Fruit fly (Drosophila melanogaster) whole organism, embryonic: Measurements from ENCODE around the gene salm.

ENCODE experiments used
- Ada2b ChIP-seq: fragments of 200-800 bp; sonication (Bioruptor generic); IDR thresholded peaks from 2 replicates; pipeline ENCODE4 v1.3.6; 2022; ENCODE audit warnings: missing biosample characterization, missing genetic modification characterization
- Aef1 ChIP-seq: fragments of 200-800 bp; sonication (Bioruptor generic); IDR thresholded peaks from 3 replicates; pipeline ENCODE4 v1.3.6; 2022; ENCODE audit warnings: missing biosample characterization, missing genetic modification characterization
- Blimp-1 ChIP-seq: fragments of 200-800 bp; sonication (Bioruptor generic); optimal IDR thresholded peaks from 3 replicates; lab custom pipeline; 2018; ENCODE audit warnings: missing biosample characterization, missing genetic modification characterization, mild to moderate bottlenecking, moderate library complexity, missing genetic modification reagents
- CG10979 ChIP-seq: fragments of 200-800 bp; sonication (Bioruptor generic); optimal IDR thresholded peaks from 2 replicates; lab custom pipeline; 2018; ENCODE audit warnings: missing biosample characterization, mild to moderate bottlenecking, missing genetic modification characterization, moderate library complexity
- CG13775 ChIP-seq: fragments of 200-800 bp; sonication (Bioruptor generic); optimal IDR thresholded peaks from 3 replicates; lab custom pipeline; 2017; ENCODE audit warnings: missing biosample characterization, mild to moderate bottlenecking, missing genetic modification characterization
- CG2129 ChIP-seq: fragments of 200-800 bp; sonication (Bioruptor generic); IDR thresholded peaks from 2 replicates; pipeline ENCODE4 v1.3.6; 2022; ENCODE audit warnings: missing biosample characterization, missing genetic modification characterization; ENCODE audit not compliant: partially characterized antibody
- CG2199 ChIP-seq: fragments of 200-800 bp; sonication (Bioruptor generic); IDR thresholded peaks from 3 replicates; pipeline ENCODE4 v1.3.6; 2022; ENCODE audit warnings: missing biosample characterization, missing genetic modification characterization
- CG2712 ChIP-seq: fragments of 200-800 bp; optimal IDR thresholded peaks from 3 replicates; lab custom pipeline; 2019; ENCODE audit warnings: missing biosample characterization, mild to moderate bottlenecking, missing genetic modification characterization, moderate library complexity
- CG31388 ChIP-seq: fragments of 200-800 bp; sonication (Bioruptor generic); optimal IDR thresholded peaks from 2 replicates; lab custom pipeline; 2016; ENCODE audit warnings: missing biosample characterization, missing genetic modification characterization
- CG4282 ChIP-seq: fragments of 200-800 bp; sonication (Bioruptor generic); optimal IDR thresholded peaks from 2 replicates; lab custom pipeline; 2016; ENCODE audit warnings: missing biosample characterization, missing genetic modification characterization
- CG4404 ChIP-seq: fragments of 200-800 bp; sonication (Bioruptor generic); IDR thresholded peaks from 2 replicates; pipeline ENCODE4 v1.3.6; 2022; ENCODE audit warnings: missing biosample characterization, missing genetic modification characterization
- CG4424 ChIP-seq: fragments of 200-800 bp; sonication (Bioruptor generic); optimal IDR thresholded peaks from 3 replicates; lab custom pipeline; 2016; ENCODE audit warnings: missing biosample characterization, missing genetic modification characterization
- CG6175 ChIP-seq: fragments of 200-800 bp; sonication (Bioruptor generic); IDR thresholded peaks from 3 replicates; pipeline ENCODE4 v1.3.6; 2022; ENCODE audit warnings: missing biosample characterization, missing genetic modification characterization
- CG6272 ChIP-seq: fragments of 200-800 bp; sonication (Bioruptor generic); IDR thresholded peaks from 2 replicates; pipeline ENCODE4 v1.3.6; 2022; ENCODE audit warnings: missing biosample characterization, missing genetic modification characterization
- CG6854 ChIP-seq: fragments of 200-800 bp; sonication (Bioruptor generic); optimal IDR thresholded peaks from 3 replicates; lab custom pipeline; 2017; ENCODE audit warnings: missing biosample characterization, mild to moderate bottlenecking, missing genetic modification characterization
- CG8924 ChIP-seq: fragments of 200-800 bp; optimal IDR thresholded peaks from 3 replicates; lab custom pipeline; 2019; ENCODE audit warnings: missing biosample characterization, mild to moderate bottlenecking, missing genetic modification characterization, moderate library complexity
- CG9437 ChIP-seq: fragments of 200-800 bp; sonication (Bioruptor generic); optimal IDR thresholded peaks from 2 replicates; lab custom pipeline; 2018; ENCODE audit warnings: missing biosample characterization, mild to moderate bottlenecking, missing genetic modification characterization
- CG9797 ChIP-seq: fragments of 200-800 bp; sonication (Bioruptor generic); optimal IDR thresholded peaks from 3 replicates; lab custom pipeline; 2018; ENCODE audit warnings: missing biosample characterization, mild to moderate bottlenecking, missing genetic modification characterization
- CkIIα-i1 ChIP-seq: fragments of 200-800 bp; sonication (Bioruptor generic); IDR thresholded peaks from 2 replicates; pipeline ENCODE4 v1.3.6; 2022; ENCODE audit warnings: missing biosample characterization, missing genetic modification characterization
- Elba2 ChIP-seq: fragments of 200-800 bp; sonication (Bioruptor generic); optimal IDR thresholded peaks from 3 replicates; lab custom pipeline; 2016; ENCODE audit warnings: missing biosample characterization, missing genetic modification characterization
- Fer1 ChIP-seq: fragments of 200-800 bp; sonication (Bioruptor generic); optimal IDR thresholded peaks from 2 replicates; lab custom pipeline; 2017; ENCODE audit warnings: missing biosample characterization, mild to moderate bottlenecking, missing genetic modification characterization
- Hmx ChIP-seq: fragments of 200-800 bp; sonication (Bioruptor generic); optimal IDR thresholded peaks from 2 replicates; lab custom pipeline; 2016; ENCODE audit warnings: missing biosample characterization, missing genetic modification characterization
- Jarid2 ChIP-seq: fragments of 200-800 bp; sonication (Bioruptor generic); optimal IDR thresholded peaks from 3 replicates; lab custom pipeline; 2017; ENCODE audit warnings: mild to moderate bottlenecking, missing biosample characterization, missing genetic modification reagents, missing genetic modification characterization
- MESR4 ChIP-seq: fragments of 200-800 bp; sonication (Bioruptor generic); optimal IDR thresholded peaks from 2 replicates; lab custom pipeline; 2018; ENCODE audit warnings: missing biosample characterization, mild to moderate bottlenecking, missing genetic modification characterization, moderate library complexity
- MTF-1 ChIP-seq: fragments of 200-800 bp; sonication (Bioruptor generic); optimal IDR thresholded peaks from 2 replicates; lab custom pipeline; 2018; ENCODE audit warnings: missing biosample characterization, mild to moderate bottlenecking, missing genetic modification characterization, borderline replicate concordance
- Side ChIP-seq: fragments of 200-800 bp; sonication (Bioruptor generic); optimal IDR thresholded peaks from 2 replicates; lab custom pipeline; 2016; ENCODE audit warnings: missing biosample characterization, missing genetic modification characterization
- Tbp ChIP-seq: fragments of >200 bp; optimal IDR thresholded peaks from 2 replicates; lab custom pipeline; 2018; ENCODE audit warnings: missing biosample characterization, missing genetic modification characterization
- btn ChIP-seq: fragments of 200-800 bp; sonication (Bioruptor generic); optimal IDR thresholded peaks from 2 replicates; lab custom pipeline; 2016; ENCODE audit warnings: missing biosample characterization, missing genetic modification characterization
- crp ChIP-seq, 2 experiments: fragments of 200-800 bp; sonication (Bioruptor generic); optimal IDR thresholded peaks; 2 replicates in 1 of 2; 3 replicates in 1 of 2; lab custom pipeline; 2017; ENCODE audit warnings: missing biosample characterization in 2 of 2, missing genetic modification characterization in 2 of 2, mild to moderate bottlenecking in 1 of 2, moderate library complexity in 1 of 2
- da ChIP-seq: fragments of 200-800 bp; sonication (Bioruptor generic); optimal IDR thresholded peaks from 2 replicates; lab custom pipeline; 2016; ENCODE audit warnings: missing biosample characterization, missing genetic modification characterization
- dan ChIP-seq: fragments of 200-800 bp; sonication (Bioruptor generic); IDR thresholded peaks from 2 replicates; pipeline ENCODE4 v1.3.6; 2022; ENCODE audit warnings: missing biosample characterization, missing genetic modification characterization
- dimm ChIP-seq: fragments of 200-800 bp; sonication (Bioruptor generic); IDR thresholded peaks from 2 replicates; pipeline ENCODE4 v1.3.6; 2022; ENCODE audit warnings: missing biosample characterization, missing genetic modification characterization
- ems ChIP-seq: fragments of 200-800 bp; sonication (Bioruptor generic); optimal IDR thresholded peaks from 3 replicates; lab custom pipeline; 2016; ENCODE audit warnings: missing biosample characterization, missing genetic modification characterization
- fd96Cb ChIP-seq: fragments of 200-800 bp; sonication (Bioruptor generic); optimal IDR thresholded peaks from 2 replicates; lab custom pipeline; 2018; ENCODE audit warnings: missing biosample characterization, mild to moderate bottlenecking, missing genetic modification characterization, moderate library complexity
- her ChIP-seq: fragments of 200-800 bp; sonication (Bioruptor generic); optimal IDR thresholded peaks from 2 replicates; lab custom pipeline; 2016; ENCODE audit warnings: missing biosample characterization, missing genetic modification characterization
- jumu ChIP-seq: fragments of 200-800 bp; sonication (Bioruptor generic); optimal IDR thresholded peaks from 3 replicates; lab custom pipeline; 2016; ENCODE audit warnings: missing biosample characterization, missing genetic modification characterization
- ken ChIP-seq: fragments of 200-800 bp; sonication (Bioruptor generic); IDR thresholded peaks from 3 replicates; pipeline ENCODE4 v1.3.6; 2022; ENCODE audit warnings: missing biosample characterization, missing genetic modification characterization
- kni ChIP-seq: fragments of 200-800 bp; sonication (Bioruptor generic); optimal IDR thresholded peaks from 3 replicates; lab custom pipeline; 2017; ENCODE audit warnings: mild to moderate bottlenecking, missing biosample characterization, missing genetic modification reagents, missing genetic modification characterization
- mam ChIP-seq: fragments of 200-800 bp; sonication (Bioruptor generic); optimal IDR thresholded peaks from 3 replicates; lab custom pipeline; 2016; ENCODE audit warnings: missing biosample characterization, missing genetic modification characterization
- nau ChIP-seq: fragments of 200-800 bp; sonication (Bioruptor generic); optimal IDR thresholded peaks from 3 replicates; lab custom pipeline; 2017; ENCODE audit warnings: missing biosample characterization, mild to moderate bottlenecking, missing genetic modification characterization, missing genetic modification reagents
- nmo ChIP-seq: fragments of 200-800 bp; sonication (Bioruptor generic); optimal IDR thresholded peaks from 2 replicates; lab custom pipeline; 2018; ENCODE audit warnings: missing biosample characterization, mild to moderate bottlenecking, missing genetic modification characterization, moderate library complexity
- pho ChIP-seq: fragments of 200-800 bp; sonication (Bioruptor generic); optimal IDR thresholded peaks from 2 replicates; lab custom pipeline; 2016; ENCODE audit warnings: missing biosample characterization, missing genetic modification characterization
- pita ChIP-seq: fragments of 200-800 bp; sonication (Bioruptor generic); optimal IDR thresholded peaks from 2 replicates; lab custom pipeline; 2017; ENCODE audit warnings: missing biosample characterization, mild to moderate bottlenecking, missing genetic modification characterization
- pnt ChIP-seq: fragments of 200-800 bp; sonication (Bioruptor generic); optimal IDR thresholded peaks from 3 replicates; lab custom pipeline; 2016; ENCODE audit warnings: missing biosample characterization, missing genetic modification characterization
- run ChIP-seq: fragments of 200-800 bp; sonication (Bioruptor generic); optimal IDR thresholded peaks from 3 replicates; lab custom pipeline; 2018; ENCODE audit warnings: missing biosample characterization, mild to moderate bottlenecking, missing genetic modification characterization
- sisA ChIP-seq: fragments of 200-800 bp; sonication (Bioruptor generic); IDR thresholded peaks from 2 replicates; pipeline ENCODE4 v1.3.6; 2022; ENCODE audit warnings: missing biosample characterization, missing genetic modification characterization
- tap ChIP-seq: fragments of 200-800 bp; optimal IDR thresholded peaks from 3 replicates; lab custom pipeline; 2019; ENCODE audit warnings: missing biosample characterization, mild to moderate bottlenecking, missing genetic modification characterization, moderate library complexity
- toy ChIP-seq: fragments of 200-800 bp; sonication (Bioruptor generic); IDR thresholded peaks from 2 replicates; pipeline ENCODE4 v1.3.6; 2022; ENCODE audit warnings: missing biosample characterization, missing genetic modification characterization
- trh ChIP-seq: fragments of 200-800 bp; sonication (Bioruptor generic); optimal IDR thresholded peaks from 2 replicates; lab custom pipeline; 2016; ENCODE audit warnings: missing biosample characterization, missing genetic modification characterization
- usp ChIP-seq: fragments of >200 bp; optimal IDR thresholded peaks from 2 replicates; lab custom pipeline; 2017; ENCODE audit warnings: missing biosample characterization, missing genetic modification characterization
- vvl ChIP-seq: fragments of 200-800 bp; sonication (Bioruptor generic); IDR thresholded peaks from 2 replicates; pipeline ENCODE4 v1.3.6; 2022; ENCODE audit warnings: missing biosample characterization, missing genetic modification characterization
- wek ChIP-seq: fragments of 200-800 bp; sonication (Bioruptor generic); optimal IDR thresholded peaks from 3 replicates; lab custom pipeline; 2018; ENCODE audit warnings: missing biosample characterization, mild to moderate bottlenecking, missing genetic modification characterization, moderate library complexity
- wor ChIP-seq: fragments of 200-800 bp; sonication (Bioruptor generic); IDR thresholded peaks from 2 replicates; pipeline ENCODE4 v1.3.6; 2022; ENCODE audit warnings: missing biosample characterization, missing genetic modification characterization

salm gene

DNA sequence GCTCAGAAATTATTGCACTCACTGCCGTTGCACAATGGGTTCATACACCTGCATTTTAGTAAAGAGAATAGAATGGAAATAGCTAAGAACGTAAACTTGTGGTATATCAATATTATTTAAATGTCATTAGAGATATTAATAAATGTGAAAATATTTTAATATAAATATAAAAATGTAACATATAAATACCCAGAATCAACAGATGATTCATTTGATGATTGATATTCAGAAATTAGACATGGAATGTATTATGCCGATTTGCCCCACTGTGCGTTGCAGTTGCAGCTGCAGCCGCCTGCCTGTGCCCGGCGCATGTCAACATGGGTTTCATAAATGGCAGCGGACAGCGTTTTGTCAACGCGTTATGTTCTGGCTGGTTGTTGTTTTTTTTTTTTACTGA lies 24.6 kb upstream of the salm start (continued):
- TF ChIP-seq Ada2b (no peak), CG9437 (GFP tag; lab: Kevin White, UChicago) (no peak), CG8924 (tag; lab: Kevin White, UChicago) (peak; percentile 23), Side (no peak), her (GFP tag; lab: Kevin White, UChicago) (no peak), kni (no peak), dimm (GFP tag; lab: Robert Waterston, UW) (no peak), CG2199 (GFP tag; lab: Robert Waterston, UW) (no peak), tap (tag; lab: Kevin White, UChicago) (no peak), Hmx (no peak), MESR4 (GFP tag; lab: Kevin White, UChicago) (no peak), pnt (no peak), CG13775 (GFP tag; lab: Kevin White, UChicago) (no peak), Tbp (no peak), CG6854 (GFP tag; lab: Kevin White, UChicago) (no peak), CG6175 (GFP tag; lab: Robert Waterston, UW) (no peak), Elba2 (no peak), pita (GFP tag; lab: Kevin White, UChicago) (no peak), CG2712 (tag; lab: Kevin White, UChicago) (peak; percentile 69), Fer1 (no peak), Jarid2 (GFP tag; lab: Kevin White, UChicago) (no peak), trh (GFP tag; lab: Kevin White, UChicago) (no peak), fd96Cb (tag; lab: Kevin White, UChicago) (peak; percentile 3), jumu (GFP tag; lab: Kevin White, UChicago) (no peak), ken (GFP tag; lab: Robert Waterston, UW) (no peak), mam (GFP tag; lab: Kevin White, UChicago) (no peak), btn (no peak), toy (no peak), CG10979 (tag; lab: Kevin White, UChicago) (peak; percentile 58), da (GFP tag; lab: Kevin White, UChicago) (no peak), MTF-1 (GFP tag; lab: Kevin White, UChicago) (no peak), CkIIα-i1 (GFP tag; lab: Robert Waterston, UW) (no peak), Blimp-1 (peak; percentile 39), crp (GFP tag; optimal IDR thresholded peaks at IDR 0.05; lab: Kevin White, UChicago) (no peak), pho (GFP tag; lab: Kevin White, UChicago) (no peak), CG4282 (GFP tag; lab: Kevin White, UChicago) (no peak), CG2129 (no peak), wek (GFP tag; lab: Kevin White, UChicago) (no peak), CG4404 (GFP tag; lab: Robert Waterston, UW) (0 out of 2 replicates have a peak, but pooled peaks have one; percentile 13), nau (GFP tag; lab: Kevin White, UChicago) (no peak), usp (GFP tag; lab: Kevin White, UChicago) (no peak), ems (GFP tag; lab: Kevin White, UChicago) (no peak), sisA (GFP tag; lab: Robert Waterston, UW) (no peak), run (no peak), CG9797 (no peak), dan (no peak), vvl (GFP tag; lab: Robert Waterston, UW) (no peak), CG4424 (peak; percentile 34), CG31388 (GFP tag; lab: Kevin White, UChicago) (no peak), Aef1 (no peak), nmo (GFP tag; lab: Kevin White, UChicago) (peak; percentile 30), CG6272 (GFP tag; lab: Robert Waterston, UW) (no peak), wor (GFP tag; lab: Robert Waterston, UW) (no peak)
